Fruit fly (Drosophila melanogaster) whole organism, embryonic: Measurements from ENCODE around the gene CG13032.

Experiments
- Ada2b ChIP-seq: fragments of 200-800 bp; sonication (Bioruptor generic); IDR thresholded peaks from 2 replicates; pipeline ENCODE4 v1.3.6; 2022; ENCODE audit warnings: missing biosample characterization, missing genetic modification characterization
- Adf1 ChIP-seq: fragments of 200-800 bp; sonication (Bioruptor generic); IDR thresholded peaks from 2 replicates; pipeline ENCODE4 v1.3.6; 2022; ENCODE audit warnings: missing biosample characterization, missing genetic modification characterization
- CG10543 ChIP-seq: fragments of 200-800 bp; sonication (Bioruptor generic); optimal IDR thresholded peaks from 3 replicates; lab custom pipeline; 2017; ENCODE audit warnings: missing biosample characterization, mild to moderate bottlenecking, missing genetic modification characterization, moderate library complexity
- CG10979 ChIP-seq: fragments of 200-800 bp; sonication (Bioruptor generic); optimal IDR thresholded peaks from 2 replicates; lab custom pipeline; 2018; ENCODE audit warnings: missing biosample characterization, mild to moderate bottlenecking, missing genetic modification characterization, moderate library complexity
- CG13287 ChIP-seq: fragments of 200-800 bp; sonication (Bioruptor generic); IDR thresholded peaks from 2 replicates; pipeline ENCODE4 v1.3.6; 2022; ENCODE audit warnings: missing biosample characterization, missing genetic modification characterization; ENCODE audit not compliant: partially characterized antibody
- CG13775 ChIP-seq: fragments of 200-800 bp; sonication (Bioruptor generic); optimal IDR thresholded peaks from 3 replicates; lab custom pipeline; 2017; ENCODE audit warnings: missing biosample characterization, mild to moderate bottlenecking, missing genetic modification characterization
- CG1529 ChIP-seq: fragments of 200-800 bp; sonication (Bioruptor generic); optimal IDR thresholded peaks from 3 replicates; lab custom pipeline; 2018; ENCODE audit warnings: missing biosample characterization, missing genetic modification characterization
- CG17568 ChIP-seq: fragments of 200-800 bp; sonication (Bioruptor generic); optimal IDR thresholded peaks from 2 replicates; lab custom pipeline; 2018; ENCODE audit warnings: missing biosample characterization, mild to moderate bottlenecking, missing genetic modification characterization, moderate library complexity
- CG1792 ChIP-seq: fragments of 200-800 bp; sonication (Bioruptor generic); optimal IDR thresholded peaks from 2 replicates; lab custom pipeline; 2016; ENCODE audit warnings: missing biosample characterization, missing genetic modification characterization
- CG30431 ChIP-seq: fragments of 200-800 bp; sonication (Bioruptor generic); optimal IDR thresholded peaks from 2 replicates; lab custom pipeline; 2017; ENCODE audit warnings: missing biosample characterization, missing genetic modification characterization
- CG31388 ChIP-seq: fragments of 200-800 bp; sonication (Bioruptor generic); optimal IDR thresholded peaks from 2 replicates; lab custom pipeline; 2016; ENCODE audit warnings: missing biosample characterization, missing genetic modification characterization
- CG7839 ChIP-seq: fragments of 200-800 bp; sonication (Bioruptor generic); optimal IDR thresholded peaks from 3 replicates; lab custom pipeline; 2018; ENCODE audit warnings: missing biosample characterization, mild to moderate bottlenecking, missing genetic modification characterization, moderate library complexity
- CG9215 ChIP-seq: fragments of 200-800 bp; sonication (Bioruptor generic); IDR thresholded peaks from 2 replicates; pipeline ENCODE4 v1.3.6; 2022; ENCODE audit warnings: missing biosample characterization, missing genetic modification characterization
- CHES-1-like ChIP-seq: fragments of 200-800 bp; sonication (Bioruptor generic); optimal IDR thresholded peaks from 2 replicates; lab custom pipeline; 2016; ENCODE audit warnings: missing biosample characterization, missing genetic modification characterization
- Dp ChIP-seq: fragments of 200-800 bp; sonication (Bioruptor generic); optimal IDR thresholded peaks from 2 replicates; lab custom pipeline; 2018; ENCODE audit warnings: missing biosample characterization, mild to moderate bottlenecking, missing genetic modification characterization, moderate library complexity
- Drgx ChIP-seq: fragments of 200-800 bp; sonication (Bioruptor generic); IDR thresholded peaks from 2 replicates; pipeline ENCODE4 v1.3.6; 2022; ENCODE audit warnings: missing biosample characterization, missing genetic modification characterization
- HLH3B ChIP-seq: fragments of 200-800 bp; sonication (Bioruptor generic); IDR thresholded peaks from 2 replicates; pipeline ENCODE4 v1.3.6; 2022; ENCODE audit warnings: missing biosample characterization, missing genetic modification characterization
- HLHmδ ChIP-seq: fragments of 200-800 bp; sonication (Bioruptor generic); optimal IDR thresholded peaks from 2 replicates; lab custom pipeline; 2018; ENCODE audit warnings: missing biosample characterization, mild to moderate bottlenecking, missing genetic modification characterization, moderate library complexity
- Myb ChIP-seq: fragments of 200-800 bp; sonication (Bioruptor generic); optimal IDR thresholded peaks from 2 replicates; lab custom pipeline; 2016; ENCODE audit warnings: missing biosample characterization, missing genetic modification characterization
- Nf-YA ChIP-seq: fragments of 200-800 bp; sonication (Bioruptor generic); IDR thresholded peaks from 2 replicates; pipeline ENCODE4 v1.3.6; 2022; ENCODE audit warnings: missing biosample characterization, missing genetic modification characterization
- PHDP ChIP-seq: fragments of 200-800 bp; sonication (Bioruptor generic); optimal IDR thresholded peaks from 3 replicates; lab custom pipeline; 2018; ENCODE audit warnings: missing biosample characterization, mild to moderate bottlenecking, missing genetic modification characterization, moderate library complexity
- Six4 ChIP-seq: fragments of 200-800 bp; sonication (Bioruptor generic); optimal IDR thresholded peaks from 2 replicates; lab custom pipeline; 2016; ENCODE audit warnings: missing biosample characterization, missing genetic modification characterization
- Sox100B ChIP-seq: fragments of 200-800 bp; sonication (Bioruptor generic); optimal IDR thresholded peaks from 3 replicates; lab custom pipeline; 2018; ENCODE audit warnings: missing biosample characterization, mild to moderate bottlenecking, missing genetic modification characterization
- Xbp1 ChIP-seq: fragments of 200-800 bp; sonication (Bioruptor generic); optimal IDR thresholded peaks from 3 replicates; lab custom pipeline; 2016; ENCODE audit warnings: missing biosample characterization, mild to moderate bottlenecking, missing genetic modification characterization
- ab ChIP-seq: fragments of 200-800 bp; sonication (Bioruptor generic); optimal IDR thresholded peaks from 2 replicates; lab custom pipeline; 2016; ENCODE audit warnings: missing biosample characterization, missing genetic modification characterization
- al ChIP-seq: fragments of 200-800 bp; sonication (Bioruptor generic); IDR thresholded peaks from 2 replicates; pipeline ENCODE4 v1.3.6; 2022; ENCODE audit warnings: missing biosample characterization, missing genetic modification characterization
- amos ChIP-seq: fragments of 200-800 bp; sonication (Bioruptor generic); IDR thresholded peaks from 2 replicates; pipeline ENCODE4 v1.3.6; 2022; ENCODE audit warnings: missing biosample characterization, missing genetic modification characterization; ENCODE audit not compliant: partially characterized antibody
- cato ChIP-seq: fragments of 200-800 bp; sonication (Bioruptor generic); optimal IDR thresholded peaks from 2 replicates; lab custom pipeline; 2016; ENCODE audit warnings: missing biosample characterization, missing genetic modification characterization, borderline replicate concordance
- cg ChIP-seq: fragments of 200-800 bp; sonication (Bioruptor generic); optimal IDR thresholded peaks from 3 replicates; lab custom pipeline; 2019; ENCODE audit warnings: missing biosample characterization, mild to moderate bottlenecking, missing genetic modification characterization, moderate library complexity
- ci ChIP-seq: fragments of 200-800 bp; sonication (Bioruptor generic); IDR thresholded peaks from 3 replicates; pipeline ENCODE4 v1.3.6; 2022; ENCODE audit warnings: missing biosample characterization, missing genetic modification characterization
- crc ChIP-seq: fragments of 200-800 bp; sonication (Bioruptor generic); optimal IDR thresholded peaks from 2 replicates; lab custom pipeline; 2016; ENCODE audit warnings: missing biosample characterization, missing genetic modification characterization
- dysf ChIP-seq: fragments of 200-800 bp; sonication (Bioruptor generic); IDR thresholded peaks from 3 replicates; pipeline ENCODE4 v1.3.6; 2022; ENCODE audit warnings: missing biosample characterization, missing genetic modification characterization
- eyg ChIP-seq: fragments of 200-800 bp; sonication (Bioruptor generic); optimal IDR thresholded peaks from 3 replicates; lab custom pipeline; 2016; ENCODE audit warnings: missing biosample characterization, missing genetic modification characterization
- fru ChIP-seq: fragments of >200 bp; optimal IDR thresholded peaks from 2 replicates; lab custom pipeline; 2017
- gt ChIP-seq: fragments of 200-800 bp; sonication (Bioruptor generic); IDR thresholded peaks from 2 replicates; pipeline ENCODE4 v1.3.6; 2022; ENCODE audit warnings: missing biosample characterization, missing genetic modification characterization
- ham ChIP-seq: fragments of 200-800 bp; sonication (Bioruptor generic); IDR thresholded peaks from 2 replicates; pipeline ENCODE4 v1.3.6; 2022; ENCODE audit warnings: missing biosample characterization, missing genetic modification characterization
- hb ChIP-seq: fragments of 200-800 bp; sonication (Bioruptor generic); IDR thresholded peaks from 3 replicates; pipeline ENCODE4 v1.3.6; 2022; ENCODE audit warnings: missing biosample characterization, missing genetic modification characterization; ENCODE audit not compliant: partially characterized antibody
- klu ChIP-seq: fragments of 200-800 bp; sonication (Bioruptor generic); IDR thresholded peaks from 2 replicates; pipeline ENCODE4 v1.3.6; 2022; ENCODE audit warnings: missing biosample characterization, missing genetic modification characterization
- lilli ChIP-seq: fragments of 200-800 bp; sonication (Bioruptor generic); optimal IDR thresholded peaks from 3 replicates; lab custom pipeline; 2016; ENCODE audit warnings: missing biosample characterization, missing genetic modification characterization
- odd ChIP-seq: fragments of 200-800 bp; sonication (Bioruptor generic); optimal IDR thresholded peaks from 2 replicates; lab custom pipeline; 2017; ENCODE audit warnings: missing biosample characterization, mild to moderate bottlenecking, missing genetic modification characterization
- onecut ChIP-seq: fragments of 200-800 bp; sonication (Bioruptor generic); IDR thresholded peaks from 2 replicates; pipeline ENCODE4 v1.3.6; 2022; ENCODE audit warnings: missing biosample characterization, missing genetic modification characterization
- org-1 ChIP-seq: fragments of 200-800 bp; sonication (Bioruptor generic); optimal IDR thresholded peaks from 2 replicates; lab custom pipeline; 2017; ENCODE audit warnings: missing biosample characterization, missing genetic modification characterization
- pfk ChIP-seq: fragments of 200-800 bp; sonication (Bioruptor generic); optimal IDR thresholded peaks from 2 replicates; lab custom pipeline; 2018; ENCODE audit warnings: missing biosample characterization, mild to moderate bottlenecking, missing genetic modification characterization, moderate library complexity
- pho ChIP-seq: fragments of 200-800 bp; sonication (Bioruptor generic); optimal IDR thresholded peaks from 2 replicates; lab custom pipeline; 2016; ENCODE audit warnings: missing biosample characterization, missing genetic modification characterization
- psq ChIP-seq: fragments of 200-800 bp; sonication (Bioruptor generic); optimal IDR thresholded peaks from 2 replicates; lab custom pipeline; 2017; ENCODE audit warnings: missing biosample characterization, missing genetic modification characterization
- sens ChIP-seq: fragments of 200-800 bp; sonication (Bioruptor generic); peaks from one replicate; lab custom pipeline; 2016; ENCODE audit warnings: missing biosample characterization, missing genetic modification characterization
- slbo ChIP-seq: fragments of 200-800 bp; sonication (Bioruptor generic); IDR thresholded peaks from 2 replicates; pipeline ENCODE4 v1.3.6; 2022; ENCODE audit warnings: missing biosample characterization, missing genetic modification characterization
- slp2 ChIP-seq: fragments of 200-800 bp; sonication (Bioruptor generic); optimal IDR thresholded peaks from 2 replicates; lab custom pipeline; 2016; ENCODE audit warnings: missing biosample characterization, missing genetic modification characterization
- tup ChIP-seq: fragments of 200-800 bp; sonication (Bioruptor generic); optimal IDR thresholded peaks from 2 replicates; lab custom pipeline; 2016; ENCODE audit warnings: missing biosample characterization, mild to moderate bottlenecking, missing genetic modification characterization, moderate library complexity
- usp ChIP-seq: fragments of >200 bp; optimal IDR thresholded peaks from 2 replicates; lab custom pipeline; 2017; ENCODE audit warnings: missing biosample characterization, missing genetic modification characterization
- vvl ChIP-seq: fragments of 200-800 bp; sonication (Bioruptor generic); IDR thresholded peaks from 2 replicates; pipeline ENCODE4 v1.3.6; 2022; ENCODE audit warnings: missing biosample characterization, missing genetic modification characterization
- yki ChIP-seq: fragments of >200 bp; optimal IDR thresholded peaks from 3 replicates; lab custom pipeline; 2018

The CG13032 gene

DNA sequence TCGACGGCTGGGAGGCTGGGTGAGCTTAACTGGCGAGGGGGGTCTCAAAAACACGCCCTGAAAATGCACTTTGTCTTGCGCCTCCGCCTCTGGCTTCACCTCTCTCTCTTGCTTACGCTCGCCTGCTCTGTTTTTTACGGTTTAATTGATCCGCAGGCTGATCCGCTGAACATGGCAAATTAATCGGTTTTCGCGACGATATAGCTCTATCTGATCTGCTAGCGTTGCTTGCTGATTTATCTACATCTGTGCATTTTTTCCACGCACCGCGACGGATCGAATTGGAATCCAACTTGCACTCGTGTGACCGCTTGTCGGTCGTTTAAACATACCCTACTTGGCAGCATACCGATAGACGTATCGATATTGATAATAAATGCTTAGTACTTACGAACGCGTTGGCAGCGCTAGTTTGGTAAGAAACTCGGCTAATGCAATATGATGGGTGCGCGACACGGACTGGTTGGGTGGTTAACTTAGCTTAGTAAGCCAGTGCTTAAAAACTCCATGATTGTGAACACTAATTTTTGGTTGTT is 26.1 kb upstream of the CG13032 start, which contains the start of gene Abl (continued):
- TF ChIP-seq CG7839 (tag; lab: Kevin White, UChicago) (peak; percentile 41), Xbp1 (GFP tag; lab: Kevin White, UChicago) (peak; percentile 82), Six4 (GFP tag; lab: Kevin White, UChicago) (peak; percentile 38), fru (lab: Kevin White, UChicago) (no peak), amos (GFP tag; lab: Robert Waterston, UW) (peak; percentile 91), CG31388 (GFP tag; lab: Kevin White, UChicago) (no peak), CG13287 (peak; percentile 90), onecut (no peak; the same call in none of the 2 replicates), hb (GFP tag; lab: Robert Waterston, UW) (0 out of 3 replicates have a peak, but pooled peaks have one; percentile 54), PHDP (tag; lab: Kevin White, UChicago) (peak; percentile 39), usp (GFP tag; lab: Kevin White, UChicago) (no peak), CHES-1-like (peak; percentile 85), gt (no peak), HLH3B (GFP tag; lab: Robert Waterston, UW) (0 out of 2 replicates have a peak, but pooled peaks have one; percentile 18), Drgx (GFP tag; lab: Robert Waterston, UW) (0 out of 2 replicates have a peak, but pooled peaks have one; percentile 22), cato (GFP tag; lab: Kevin White, UChicago) (peak; percentile 55), al (GFP tag; lab: Robert Waterston, UW) (peak; percentile 50), pfk (no peak), lilli (peak; percentile 68), psq (GFP tag; lab: Kevin White, UChicago) (no peak), pho (GFP tag; lab: Kevin White, UChicago) (peak; percentile 84), slbo (GFP tag; lab: Robert Waterston, UW) (peak; percentile 77), cg (GFP tag; lab: Kevin White, UChicago) (peak; percentile 74), ham (no peak), CG1529 (GFP tag; lab: Kevin White, UChicago) (no peak), ab (GFP tag; lab: Kevin White, UChicago) (peak; percentile 10), odd (GFP tag; lab: Kevin White, UChicago) (no peak), CG13775 (no peak), crc (no peak), CG9215 (GFP tag; lab: Robert Waterston, UW) (no peak), sens (GFP tag; lab: Kevin White, UChicago) (peak; percentile 91), vvl (peak; percentile 66), ci (GFP tag; lab: Robert Waterston, UW) (peak; percentile 76), Adf1 (0 out of 2 replicates have a peak, but pooled peaks have one; percentile 14), Ada2b (no peak), HLHmδ (GFP tag; lab: Kevin White, UChicago) (peak; percentile 86), CG10979 (tag; lab: Kevin White, UChicago) (peak; percentile 25), tup (GFP tag; lab: Kevin White, UChicago) (no peak), CG1792 (peak; percentile 64), CG10543 (peak; percentile 35), klu (peak; percentile 54; the same call in 1 of the 2 replicates), eyg (GFP tag; lab: Kevin White, UChicago) (peak; percentile 53), org-1 (GFP tag; lab: Kevin White, UChicago) (peak; percentile 13), Sox100B (GFP tag; lab: Kevin White, UChicago) (no peak), Myb (GFP tag; lab: Kevin White, UChicago) (peak; percentile 97), Dp (GFP tag; lab: Kevin White, UChicago) (peak; percentile 90), dysf (GFP tag; lab: Robert Waterston, UW) (peak; percentile 45; the same call in 2 of the 3 replicates), CG30431 (GFP tag; lab: Kevin White, UChicago) (no peak), Nf-YA (GFP tag; lab: Robert Waterston, UW) (no peak), CG17568 (GFP tag; lab: Kevin White, UChicago) (no peak), slp2 (GFP tag; lab: Kevin White, UChicago) (peak; percentile 60), yki (lab: Kevin White, UChicago) (no peak)
